Worm (Caenorhabditis elegans): ENCODE data around the gene Y32F6A.5.
A peak's percentile ranks its signal among the peaks of the same experiment; 100 is the strongest.

- TF ChIP-seq lsy-2 (tag; optimal IDR thresholded peaks at IDR 0.05) (peak in 1 of 2 experiments; percentile 36), aly-2 (tag; optimal IDR thresholded peaks at IDR 0.05) (no peak), snpc-4 (tag; optimal IDR thresholded peaks at IDR 0.05) (no peak), pqm-1 (tag; optimal IDR thresholded peaks at IDR 0.05) (no peak), nhr-237 (tag; optimal IDR thresholded peaks at IDR 0.05) (no peak), ama-1 (optimal IDR thresholded peaks at IDR 0.05) (no peak)
Measured at ce11 chrV:10441135-10442024, 12.0 kb downstream of the Y32F6A.5 start, which contains the start of gene pap-1.
